Worm (Caenorhabditis elegans) whole organism, L2 larva: ENCODE measurements around the gene Y39A3A.3.

Source experiments
- R02D3.7 ChIP-seq: fragments of 150-350 bp; optimal IDR thresholded peaks from 2 replicates; lab custom pipeline; 2014; ENCODE audit warnings: missing biosample characterization, missing genetic modification characterization
- ceh-16 ChIP-seq: fragments of 150-350 bp; optimal IDR thresholded peaks from 2 replicates; lab custom pipeline; 2014; ENCODE audit warnings: missing biosample characterization, missing genetic modification characterization
- crh-2 ChIP-seq: sonication (generic microtip); optimal IDR thresholded peaks from 2 replicates; lab custom pipeline; 2017; ENCODE audit warnings: missing biosample characterization, missing genetic modification characterization
- lsy-2 ChIP-seq, 2 experiments: fragments of 150-350 bp in 1 of 2; sonication (generic microtip) in 1 of 2; optimal IDR thresholded peaks; 2 replicates each; lab custom pipeline; 2014 to 2017; ENCODE audit warnings: missing biosample characterization in 2 of 2, missing genetic modification characterization in 2 of 2
- nhr-12 ChIP-seq: fragments of 150-350 bp; optimal IDR thresholded peaks from 2 replicates; lab custom pipeline; 2014; ENCODE audit warnings: missing biosample characterization, missing genetic modification characterization
- nhr-23 ChIP-seq: fragments of 150-350 bp; optimal IDR thresholded peaks from 2 replicates; lab custom pipeline; 2014; ENCODE audit warnings: missing biosample characterization, missing genetic modification reagents, missing genetic modification characterization
- nhr-77 ChIP-seq: fragments of 150-350 bp; optimal IDR thresholded peaks from 2 replicates; lab custom pipeline; 2014; ENCODE audit warnings: missing biosample characterization, missing genetic modification characterization
- unc-39 ChIP-seq: fragments of 150-350 bp; optimal IDR thresholded peaks from 2 replicates; lab custom pipeline; 2014; ENCODE audit warnings: missing biosample characterization, missing genetic modification characterization
- unc-62 ChIP-seq: fragments of 150-350 bp; optimal IDR thresholded peaks from 2 replicates; lab custom pipeline; 2014; ENCODE audit warnings: missing biosample characterization, missing genetic modification reagents, missing genetic modification characterization
- ztf-1 ChIP-seq: fragments of 200-800 bp; sonication (Bioruptor generic); conservative IDR thresholded peaks from 2 replicates; pipeline ENCODE4 v1.3.6; 2022; ENCODE audit warnings: missing genetic modification characterization, missing compliant biosample characterization

DNA sequence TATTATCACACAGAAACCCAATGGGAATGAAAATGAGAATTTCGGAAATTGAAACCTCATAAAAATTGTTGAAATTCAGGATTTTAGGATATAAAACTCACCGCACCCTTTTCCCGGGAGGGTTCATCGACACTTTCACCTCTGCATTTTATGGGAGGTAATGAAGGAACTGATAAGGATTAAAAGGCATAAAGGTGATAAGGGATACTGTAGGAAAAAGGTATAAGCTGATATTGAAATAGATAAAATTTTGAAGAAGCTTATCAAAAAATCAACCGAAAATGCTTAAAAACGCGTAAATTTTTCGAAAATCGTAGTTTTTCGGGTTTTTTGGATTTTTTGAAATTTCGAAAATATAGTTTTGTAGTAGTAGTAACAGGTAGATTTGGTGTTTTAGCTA is 17.7 kb downstream of the Y39A3A.3 start:
- TF ChIP-seq unc-62 (GFP tag; lab: Kevin White, UChicago) (no peak), lsy-2 (tag; optimal IDR thresholded peaks at IDR 0.05; lab: Kevin White, UChicago) (no peak), unc-39 (no peak), ceh-16 (tag; lab: Kevin White, UChicago) (no peak), crh-2 (tag; lab: Kevin White, UChicago) (no peak), nhr-23 (tag; lab: Kevin White, UChicago) (no peak), nhr-12 (tag; lab: Kevin White, UChicago) (no peak), R02D3.7 (tag; lab: Kevin White, UChicago) (no peak), nhr-77 (tag; lab: Kevin White, UChicago) (no peak), ztf-1 (GFP tag; lab: Robert Waterston, UW) (no peak)
